Worm (Caenorhabditis elegans): ENCODE data around the gene bre-2.

ce11 chrIII:13105911-13106310 is 33.5 kb downstream of the bre-2 start:
- TF ChIP-seq lin-15B (tag; optimal IDR thresholded peaks at IDR 0.05) (peak; percentile 38), skn-1 (tag; optimal IDR thresholded peaks at IDR 0.05) (no peak), nhr-76 (tag; optimal IDR thresholded peaks at IDR 0.05) (no peak), nhr-237 (tag; optimal IDR thresholded peaks at IDR 0.05) (no peak), mdl-1 (tag; optimal IDR thresholded peaks at IDR 0.05) (no peak), ama-1 (optimal IDR thresholded peaks at IDR 0.05) (peak; percentile 5), nhr-25 (tag; optimal IDR thresholded peaks at IDR 0.05) (no peak), elt-3 (tag; optimal IDR thresholded peaks at IDR 0.05) (no peak)
